Fruit fly (Drosophila melanogaster) whole organism, embryonic: ENCODE data around the gene CG5096.
A peak's percentile ranks its signal among the peaks of the same experiment; 100 is the strongest.

ENCODE experiments used
- Atf-2 ChIP-seq: fragments of 200-800 bp; sonication (Bioruptor generic); optimal IDR thresholded peaks from 2 replicates; lab custom pipeline; 2016; ENCODE audit warnings: missing biosample characterization, missing genetic modification characterization
- Atf3 ChIP-seq: fragments of 200-800 bp; sonication (Bioruptor generic); optimal IDR thresholded peaks from 3 replicates; lab custom pipeline; 2016; ENCODE audit warnings: missing biosample characterization, missing genetic modification characterization
- CG10147 ChIP-seq: fragments of 200-800 bp; sonication (Bioruptor generic); optimal IDR thresholded peaks from 2 replicates; lab custom pipeline; 2019; ENCODE audit warnings: missing biosample characterization, mild to moderate bottlenecking, missing genetic modification characterization, moderate library complexity
- CG11093 ChIP-seq: fragments of 200-800 bp; sonication (Bioruptor generic); IDR thresholded peaks from 3 replicates; pipeline ENCODE4 v1.3.6; 2022; ENCODE audit warnings: missing biosample characterization, missing genetic modification characterization
- CG11398 ChIP-seq: fragments of 200-800 bp; sonication (Bioruptor generic); optimal IDR thresholded peaks from 2 replicates; lab custom pipeline; 2016; ENCODE audit warnings: missing biosample characterization, missing genetic modification characterization
- CG11695 ChIP-seq: fragments of 200-800 bp; sonication (Bioruptor generic); IDR thresholded peaks from 3 replicates; pipeline ENCODE4 v1.3.6; 2022; ENCODE audit warnings: missing biosample characterization, missing genetic modification characterization
- CG12769 ChIP-seq: fragments of 200-800 bp; sonication (Bioruptor generic); optimal IDR thresholded peaks from 2 replicates; lab custom pipeline; 2019; ENCODE audit warnings: missing biosample characterization, mild to moderate bottlenecking, missing genetic modification characterization, moderate library complexity
- CG13296 ChIP-seq: fragments of 200-800 bp; sonication (Bioruptor generic); optimal IDR thresholded peaks from 3 replicates; lab custom pipeline; 2018; ENCODE audit warnings: missing biosample characterization, mild to moderate bottlenecking, missing genetic modification characterization
- CG13775 ChIP-seq: fragments of 200-800 bp; sonication (Bioruptor generic); optimal IDR thresholded peaks from 3 replicates; lab custom pipeline; 2017; ENCODE audit warnings: missing biosample characterization, mild to moderate bottlenecking, missing genetic modification characterization
- CG14441 ChIP-seq: fragments of 200-800 bp; sonication (Bioruptor generic); IDR thresholded peaks from 2 replicates; pipeline ENCODE4 v1.3.6; 2022; ENCODE audit warnings: missing biosample characterization, missing genetic modification characterization
- CG15479 ChIP-seq: fragments of 200-800 bp; sonication (Bioruptor generic); optimal IDR thresholded peaks from 3 replicates; lab custom pipeline; 2019; ENCODE audit warnings: missing biosample characterization, mild to moderate bottlenecking, missing genetic modification characterization, moderate library complexity
- CG15601 ChIP-seq: fragments of 200-800 bp; sonication (Bioruptor generic); optimal IDR thresholded peaks from 3 replicates; lab custom pipeline; 2019; ENCODE audit warnings: missing biosample characterization, mild to moderate bottlenecking, missing genetic modification characterization, moderate library complexity
- CG1602 ChIP-seq: fragments of 200-800 bp; sonication (Bioruptor generic); optimal IDR thresholded peaks from 3 replicates; lab custom pipeline; 2016; ENCODE audit warnings: missing biosample characterization, missing genetic modification characterization
- CG17328 ChIP-seq: fragments of 200-800 bp; sonication (Bioruptor generic); IDR thresholded peaks from 2 replicates; pipeline ENCODE4 v1.3.6; 2022; ENCODE audit warnings: missing biosample characterization, missing genetic modification characterization
- CG18476 ChIP-seq: fragments of 200-800 bp; sonication (Bioruptor generic); optimal IDR thresholded peaks from 2 replicates; lab custom pipeline; 2016; ENCODE audit warnings: missing biosample characterization, mild to moderate bottlenecking, missing genetic modification characterization
- CG18764 ChIP-seq: fragments of 200-800 bp; sonication (Bioruptor generic); optimal IDR thresholded peaks from 3 replicates; lab custom pipeline; 2016; ENCODE audit warnings: missing biosample characterization, missing genetic modification characterization
- CG2202 ChIP-seq: fragments of 200-800 bp; sonication (Bioruptor generic); optimal IDR thresholded peaks from 2 replicates; lab custom pipeline; 2018; ENCODE audit warnings: missing biosample characterization, mild to moderate bottlenecking, missing genetic modification characterization
- CG2889 ChIP-seq: fragments of 200-800 bp; sonication (Bioruptor generic); IDR thresholded peaks from 3 replicates; pipeline ENCODE4 v1.3.6; 2022; ENCODE audit warnings: missing biosample characterization, missing genetic modification characterization
- CG30431 ChIP-seq: fragments of 200-800 bp; sonication (Bioruptor generic); optimal IDR thresholded peaks from 2 replicates; lab custom pipeline; 2017; ENCODE audit warnings: missing biosample characterization, missing genetic modification characterization
- CG4328 ChIP-seq: fragments of 200-800 bp; sonication (Bioruptor generic); optimal IDR thresholded peaks from 3 replicates; lab custom pipeline; 2017; ENCODE audit warnings: missing biosample characterization, missing genetic modification reagents, missing genetic modification characterization
- CG4707 ChIP-seq: fragments of 200-800 bp; sonication (Bioruptor generic); optimal IDR thresholded peaks from 2 replicates; lab custom pipeline; 2018; ENCODE audit warnings: missing biosample characterization, mild to moderate bottlenecking, missing genetic modification characterization, moderate library complexity
- CG4820 ChIP-seq: fragments of 200-800 bp; sonication (Bioruptor generic); optimal IDR thresholded peaks from 3 replicates; lab custom pipeline; 2016; ENCODE audit warnings: missing biosample characterization, missing genetic modification characterization
- CG7786 ChIP-seq: fragments of 200-800 bp; sonication (Bioruptor generic); optimal IDR thresholded peaks from 2 replicates; lab custom pipeline; 2016; ENCODE audit warnings: missing biosample characterization, missing genetic modification characterization
- CG7928 ChIP-seq: fragments of 200-800 bp; sonication (Bioruptor generic); optimal IDR thresholded peaks from 2 replicates; lab custom pipeline; 2017; ENCODE audit warnings: missing biosample characterization, mild to moderate bottlenecking, missing genetic modification characterization
- CG8765 ChIP-seq: fragments of 200-800 bp; sonication (Bioruptor generic); IDR thresholded peaks from 2 replicates; pipeline ENCODE4 v1.3.6; 2022; ENCODE audit warnings: missing biosample characterization, missing genetic modification characterization
- CG9609 ChIP-seq: fragments of 200-800 bp; sonication (Bioruptor generic); optimal IDR thresholded peaks from 3 replicates; lab custom pipeline; 2016; ENCODE audit warnings: missing biosample characterization, missing genetic modification characterization
- CoRest ChIP-seq: fragments of 200-800 bp; sonication (Bioruptor generic); optimal IDR thresholded peaks from 3 replicates; lab custom pipeline; 2018; ENCODE audit warnings: missing biosample characterization, mild to moderate bottlenecking, missing genetic modification characterization, moderate library complexity
- D ChIP-seq, 2 experiments: fragments of 200-800 bp in 1 of 2; fragments of >200 bp in 1 of 2; sonication (Bioruptor generic) in 1 of 2; optimal IDR thresholded peaks; 2 replicates in 1 of 2; 3 replicates in 1 of 2; lab custom pipeline; 2017; ENCODE audit warnings: mild to moderate bottlenecking in 1 of 2, missing biosample characterization in 1 of 2, missing genetic modification characterization in 1 of 2, missing genetic modification reagents in 1 of 2
- Ets65A ChIP-seq: fragments of 200-800 bp; sonication (Bioruptor generic); peaks from one replicate; lab custom pipeline; 2016; ENCODE audit warnings: missing biosample characterization, missing genetic modification characterization
- Fer1 ChIP-seq: fragments of 200-800 bp; sonication (Bioruptor generic); optimal IDR thresholded peaks from 2 replicates; lab custom pipeline; 2017; ENCODE audit warnings: missing biosample characterization, mild to moderate bottlenecking, missing genetic modification characterization
- HLH4C ChIP-seq: fragments of 200-800 bp; sonication (Bioruptor generic); IDR thresholded peaks from 3 replicates; pipeline ENCODE4 v1.3.6; 2022; ENCODE audit warnings: missing biosample characterization, missing genetic modification characterization; ENCODE audit not compliant: partially characterized antibody
- Hr39 ChIP-seq: fragments of >200 bp; optimal IDR thresholded peaks from 2 replicates; lab custom pipeline; 2017
- Oli ChIP-seq: fragments of 200-800 bp; sonication (Bioruptor generic); optimal IDR thresholded peaks from 2 replicates; lab custom pipeline; 2018; ENCODE audit warnings: missing biosample characterization, mild to moderate bottlenecking, missing genetic modification characterization, moderate library complexity
- Sox102F ChIP-seq: fragments of 200-800 bp; sonication (Bioruptor generic); optimal IDR thresholded peaks from 2 replicates; lab custom pipeline; 2018; ENCODE audit warnings: missing biosample characterization, mild to moderate bottlenecking, missing genetic modification characterization, moderate library complexity
- Vsx1 ChIP-seq: fragments of 200-800 bp; sonication (Bioruptor generic); optimal IDR thresholded peaks from 2 replicates; lab custom pipeline; 2017; ENCODE audit warnings: missing biosample characterization, mild to moderate bottlenecking, missing genetic modification characterization, missing genetic modification reagents
- bcd ChIP-seq: fragments of 200-800 bp; sonication (Bioruptor generic); optimal IDR thresholded peaks from 2 replicates; lab custom pipeline; 2017; ENCODE audit warnings: missing biosample characterization, mild to moderate bottlenecking, missing genetic modification characterization
- chn ChIP-seq: fragments of 200-800 bp; sonication (Bioruptor generic); optimal IDR thresholded peaks from 2 replicates; lab custom pipeline; 2016; ENCODE audit warnings: missing biosample characterization, missing genetic modification characterization
- en ChIP-seq: fragments of 200-800 bp; sonication (Bioruptor generic); optimal IDR thresholded peaks from 2 replicates; lab custom pipeline; 2016; ENCODE audit warnings: missing biosample characterization, missing genetic modification characterization
- gce ChIP-seq: fragments of 200-800 bp; sonication (Bioruptor generic); IDR thresholded peaks from 3 replicates; pipeline ENCODE4 v1.3.6; 2022; ENCODE audit warnings: missing biosample characterization, missing genetic modification characterization
- grn ChIP-seq: fragments of 200-800 bp; sonication (Bioruptor generic); optimal IDR thresholded peaks from 3 replicates; lab custom pipeline; 2017; ENCODE audit warnings: missing biosample characterization, missing genetic modification characterization
- gsb-n ChIP-seq: fragments of 200-800 bp; sonication (Bioruptor generic); optimal IDR thresholded peaks from 3 replicates; lab custom pipeline; 2018; ENCODE audit warnings: missing biosample characterization, mild to moderate bottlenecking, missing genetic modification characterization
- h ChIP-seq: fragments of >200 bp; optimal IDR thresholded peaks from 2 replicates; lab custom pipeline; 2017
- her ChIP-seq: fragments of 200-800 bp; sonication (Bioruptor generic); optimal IDR thresholded peaks from 2 replicates; lab custom pipeline; 2016; ENCODE audit warnings: missing biosample characterization, missing genetic modification characterization
- jumu ChIP-seq: fragments of 200-800 bp; sonication (Bioruptor generic); optimal IDR thresholded peaks from 3 replicates; lab custom pipeline; 2016; ENCODE audit warnings: missing biosample characterization, missing genetic modification characterization
- lilli ChIP-seq: fragments of 200-800 bp; sonication (Bioruptor generic); optimal IDR thresholded peaks from 3 replicates; lab custom pipeline; 2016; ENCODE audit warnings: missing biosample characterization, missing genetic modification characterization
- luna ChIP-seq: fragments of 200-800 bp; sonication (Bioruptor generic); optimal IDR thresholded peaks from 2 replicates; lab custom pipeline; 2016; ENCODE audit warnings: missing biosample characterization, missing genetic modification characterization
- mld ChIP-seq: fragments of 200-800 bp; sonication (Bioruptor generic); IDR thresholded peaks from 3 replicates; pipeline ENCODE4 v1.3.6; 2022; ENCODE audit warnings: missing biosample characterization, missing genetic modification characterization; ENCODE audit not compliant: partially characterized antibody
- odd ChIP-seq: fragments of 200-800 bp; sonication (Bioruptor generic); optimal IDR thresholded peaks from 2 replicates; lab custom pipeline; 2017; ENCODE audit warnings: missing biosample characterization, mild to moderate bottlenecking, missing genetic modification characterization
- pita ChIP-seq: fragments of 200-800 bp; sonication (Bioruptor generic); optimal IDR thresholded peaks from 2 replicates; lab custom pipeline; 2017; ENCODE audit warnings: missing biosample characterization, mild to moderate bottlenecking, missing genetic modification characterization
- pum ChIP-seq: fragments of 200-800 bp; sonication (Bioruptor generic); optimal IDR thresholded peaks from 2 replicates; lab custom pipeline; 2016; ENCODE audit warnings: missing biosample characterization, missing genetic modification characterization
- zfh2 ChIP-seq: fragments of 200-800 bp; sonication (Bioruptor generic); optimal IDR thresholded peaks from 2 replicates; lab custom pipeline; 2016; ENCODE audit warnings: missing biosample characterization, missing genetic modification characterization

The CG5096 gene

DNA sequence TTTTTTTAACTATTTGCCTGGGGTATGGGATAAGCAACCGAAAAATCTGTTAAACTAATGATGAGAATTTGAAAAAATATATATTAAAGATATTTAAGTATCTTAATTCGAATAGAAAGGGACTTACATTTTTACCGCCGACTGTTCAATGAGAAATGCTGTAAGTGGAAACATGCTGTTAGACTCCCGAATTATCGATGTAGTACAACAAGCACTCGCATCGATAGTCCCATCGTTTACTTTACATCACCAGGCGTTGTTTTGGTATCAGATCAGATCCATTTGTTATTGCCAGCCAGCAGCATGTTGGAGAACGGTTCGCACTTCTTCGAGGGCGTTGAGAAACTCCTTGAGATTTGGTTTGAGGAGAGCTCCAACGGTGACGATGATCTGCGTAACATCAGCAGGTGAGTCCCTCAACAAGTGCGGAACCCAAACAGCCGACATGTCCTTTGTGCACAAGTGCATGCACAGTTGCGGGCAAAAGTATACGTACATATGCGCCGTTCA is 42.8 kb upstream of the CG5096 start, which contains the start of gene SamDC (continued):
- TF ChIP-seq CG11695 (GFP tag; lab: Robert Waterston, UW) (0 out of 3 replicates have a peak, but pooled peaks have one; percentile 39), Atf3 (GFP tag; lab: Kevin White, UChicago) (no peak), pum (GFP tag; lab: Kevin White, UChicago) (no peak), CG8765 (GFP tag; lab: Robert Waterston, UW) (no peak), Vsx1 (GFP tag; lab: Kevin White, UChicago) (no peak), lilli (GFP tag; lab: Kevin White, UChicago) (peak; percentile 52), Atf-2 (GFP tag; lab: Kevin White, UChicago) (no peak), CG2889 (no peak), CoRest (peak; percentile 66), Ets65A (GFP tag; lab: Kevin White, UChicago) (peak; percentile 14), CG15479 (GFP tag; lab: Kevin White, UChicago) (no peak), CG4328 (no peak), Sox102F (GFP tag; lab: Kevin White, UChicago) (peak; percentile 54), CG9609 (GFP tag; lab: Kevin White, UChicago) (no peak), odd (GFP tag; lab: Kevin White, UChicago) (no peak), h (no peak), chn (GFP tag; lab: Kevin White, UChicago) (peak; percentile 10), Fer1 (GFP tag; lab: Kevin White, UChicago) (peak; percentile 44), CG15601 (peak; percentile 59), her (GFP tag; lab: Kevin White, UChicago) (peak; percentile 39), bcd (GFP tag; lab: Kevin White, UChicago) (no peak), D (optimal IDR thresholded peaks at IDR 0.05; lab: Kevin White, UChicago) (no peak), D (GFP tag; optimal IDR thresholded peaks at IDR 0.05; lab: Kevin White, UChicago) (no peak), CG2202 (tag; lab: Kevin White, UChicago) (no peak), gsb-n (peak; percentile 24), en (GFP tag; lab: Kevin White, UChicago) (no peak), jumu (GFP tag; lab: Kevin White, UChicago) (peak; percentile 25), CG11398 (GFP tag; lab: Kevin White, UChicago) (no peak), grn (peak; percentile 99), pita (GFP tag; lab: Kevin White, UChicago) (no peak), CG13296 (GFP tag; lab: Kevin White, UChicago) (no peak), CG10147 (GFP tag; lab: Kevin White, UChicago) (no peak), CG4707 (GFP tag; lab: Kevin White, UChicago) (peak; percentile 8), CG11093 (GFP tag; lab: Robert Waterston, UW) (no peak), luna (GFP tag; lab: Kevin White, UChicago) (no peak), mld (GFP tag; lab: Robert Waterston, UW) (peak; percentile 85), CG17328 (peak; percentile 24; the same call in 1 of the 2 replicates), CG12769 (tag; lab: Kevin White, UChicago) (peak; percentile 32), Hr39 (lab: Kevin White, UChicago) (no peak), CG18476 (GFP tag; lab: Kevin White, UChicago) (no peak), CG7928 (GFP tag; lab: Kevin White, UChicago) (no peak), HLH4C (GFP tag; lab: Robert Waterston, UW) (peak; percentile 76), Oli (tag; lab: Kevin White, UChicago) (no peak), CG14441 (GFP tag; lab: Robert Waterston, UW) (peak; percentile 5; the same call in 1 of the 2 replicates), zfh2 (GFP tag; lab: Kevin White, UChicago) (peak; percentile 27), CG13775 (peak; percentile 45), CG1602 (GFP tag; lab: Kevin White, UChicago) (peak; percentile 39), gce (GFP tag; lab: Robert Waterston, UW) (no peak), CG30431 (no peak), CG18764 (GFP tag; lab: Kevin White, UChicago) (peak; percentile 5), CG4820 (GFP tag; lab: Kevin White, UChicago) (no peak), CG7786 (GFP tag; lab: Kevin White, UChicago) (peak; percentile 16)
